Fruit fly (Drosophila melanogaster) whole organism, embryonic: Measurements from ENCODE around the gene CG13449.
A peak's percentile ranks its signal among the peaks of the same experiment; 100 is the strongest.

Experiments
- Ada2b ChIP-seq: fragments of 200-800 bp; sonication (Bioruptor generic); IDR thresholded peaks from 2 replicates; pipeline ENCODE4 v1.3.6; 2022; ENCODE audit warnings: missing biosample characterization, missing genetic modification characterization
- B-H1 ChIP-seq: fragments of 200-800 bp; sonication (Bioruptor generic); IDR thresholded peaks from 3 replicates; pipeline ENCODE4 v1.3.6; 2022; ENCODE audit warnings: missing biosample characterization, missing genetic modification characterization
- CG10321 ChIP-seq: fragments of 200-800 bp; sonication (Bioruptor generic); IDR thresholded peaks from 2 replicates; pipeline ENCODE4 v1.3.6; 2022; ENCODE audit warnings: missing biosample characterization, missing genetic modification characterization
- CG11247 ChIP-seq: fragments of 200-800 bp; sonication (Bioruptor generic); IDR thresholded peaks from 2 replicates; pipeline ENCODE4 v1.3.6; 2022; ENCODE audit warnings: missing biosample characterization, missing genetic modification characterization
- CG12155 ChIP-seq: fragments of 200-800 bp; sonication (Bioruptor generic); optimal IDR thresholded peaks from 3 replicates; lab custom pipeline; 2016; ENCODE audit warnings: missing biosample characterization, missing genetic modification characterization
- CG15696 ChIP-seq: fragments of 200-800 bp; sonication (Bioruptor generic); optimal IDR thresholded peaks from 2 replicates; lab custom pipeline; 2019; ENCODE audit warnings: missing biosample characterization, mild to moderate bottlenecking, missing genetic modification characterization, moderate library complexity
- CG2129 ChIP-seq: fragments of 200-800 bp; sonication (Bioruptor generic); IDR thresholded peaks from 2 replicates; pipeline ENCODE4 v1.3.6; 2022; ENCODE audit warnings: missing biosample characterization, missing genetic modification characterization; ENCODE audit not compliant: partially characterized antibody
- CG3065 ChIP-seq: fragments of 200-800 bp; sonication (Bioruptor generic); optimal IDR thresholded peaks from 2 replicates; lab custom pipeline; 2016; ENCODE audit warnings: missing biosample characterization, missing genetic modification characterization
- CG31224 ChIP-seq: fragments of 200-800 bp; sonication (Bioruptor generic); IDR thresholded peaks from 2 replicates; pipeline ENCODE4 v1.3.6; 2022; ENCODE audit warnings: missing biosample characterization, missing genetic modification characterization
- CG32532 ChIP-seq: fragments of 200-800 bp; sonication (Bioruptor generic); IDR thresholded peaks from 2 replicates; pipeline ENCODE4 v1.3.6; 2022; ENCODE audit warnings: missing biosample characterization, missing genetic modification characterization
- CG5180 ChIP-seq: fragments of 200-800 bp; sonication (Bioruptor generic); optimal IDR thresholded peaks from 3 replicates; lab custom pipeline; 2017; ENCODE audit warnings: missing biosample characterization, missing genetic modification characterization, mild to moderate bottlenecking, moderate library complexity, missing genetic modification reagents
- CG6175 ChIP-seq: fragments of 200-800 bp; sonication (Bioruptor generic); IDR thresholded peaks from 3 replicates; pipeline ENCODE4 v1.3.6; 2022; ENCODE audit warnings: missing biosample characterization, missing genetic modification characterization
- CG6813 ChIP-seq: fragments of 200-800 bp; sonication (Bioruptor generic); optimal IDR thresholded peaks from 2 replicates; lab custom pipeline; 2017; ENCODE audit warnings: missing biosample characterization, missing genetic modification characterization, mild to moderate bottlenecking, moderate library complexity, missing genetic modification reagents
- CG7928 ChIP-seq: fragments of 200-800 bp; sonication (Bioruptor generic); optimal IDR thresholded peaks from 2 replicates; lab custom pipeline; 2017; ENCODE audit warnings: missing biosample characterization, mild to moderate bottlenecking, missing genetic modification characterization
- CG8478 ChIP-seq: fragments of >200 bp; optimal IDR thresholded peaks from 2 replicates; lab custom pipeline; 2018
- CTCF ChIP-seq: fragments of 200-800 bp; sonication (Bioruptor generic); optimal IDR thresholded peaks from 2 replicates; lab custom pipeline; 2017; ENCODE audit warnings: missing biosample characterization, mild to moderate bottlenecking, missing genetic modification characterization, moderate library complexity
- Dbx ChIP-seq: fragments of 200-800 bp; sonication (Bioruptor generic); IDR thresholded peaks from 3 replicates; pipeline ENCODE4 v1.3.6; 2022; ENCODE audit warnings: missing biosample characterization, missing genetic modification characterization
- Deaf1 ChIP-seq: fragments of 200-800 bp; optimal IDR thresholded peaks from 3 replicates; lab custom pipeline; 2019; ENCODE audit warnings: missing biosample characterization, mild to moderate bottlenecking, missing genetic modification characterization, moderate library complexity
- Dip3 ChIP-seq: fragments of 200-800 bp; sonication (Bioruptor generic); optimal IDR thresholded peaks from 3 replicates; lab custom pipeline; 2016; ENCODE audit warnings: missing biosample characterization, missing genetic modification characterization
- Doc2 ChIP-seq: fragments of 200-800 bp; sonication (Bioruptor generic); IDR thresholded peaks from 2 replicates; pipeline ENCODE4 v1.3.6; 2022; ENCODE audit warnings: missing biosample characterization, missing genetic modification characterization
- Elba2 ChIP-seq: fragments of 200-800 bp; sonication (Bioruptor generic); optimal IDR thresholded peaks from 3 replicates; lab custom pipeline; 2016; ENCODE audit warnings: missing biosample characterization, missing genetic modification characterization
- Fer2 ChIP-seq: fragments of 200-800 bp; sonication (Bioruptor generic); optimal IDR thresholded peaks from 2 replicates; lab custom pipeline; 2018; ENCODE audit warnings: missing biosample characterization, mild to moderate bottlenecking, missing genetic modification characterization, moderate library complexity
- HHEX ChIP-seq: fragments of 200-800 bp; sonication (Bioruptor generic); optimal IDR thresholded peaks from 3 replicates; lab custom pipeline; 2017; ENCODE audit warnings: missing biosample characterization, mild to moderate bottlenecking, missing genetic modification characterization, missing genetic modification reagents
- Hey ChIP-seq: fragments of 200-800 bp; sonication (Bioruptor generic); optimal IDR thresholded peaks from 3 replicates; lab custom pipeline; 2018; ENCODE audit warnings: missing biosample characterization, mild to moderate bottlenecking, missing genetic modification characterization
- HmgZ ChIP-seq: fragments of 200-800 bp; sonication (Bioruptor generic); optimal IDR thresholded peaks from 2 replicates; lab custom pipeline; 2018; ENCODE audit warnings: missing biosample characterization, mild to moderate bottlenecking, missing genetic modification characterization
- Hmr ChIP-seq: fragments of 200-800 bp; sonication (Bioruptor generic); optimal IDR thresholded peaks from 3 replicates; lab custom pipeline; 2017; ENCODE audit warnings: mild to moderate bottlenecking, missing biosample characterization, missing genetic modification reagents, missing genetic modification characterization
- Hmx ChIP-seq: fragments of 200-800 bp; sonication (Bioruptor generic); optimal IDR thresholded peaks from 2 replicates; lab custom pipeline; 2016; ENCODE audit warnings: missing biosample characterization, missing genetic modification characterization
- Kr ChIP-seq: fragments of 200-800 bp; sonication (Bioruptor generic); optimal IDR thresholded peaks from 2 replicates; lab custom pipeline; 2017; ENCODE audit warnings: missing biosample characterization, mild to moderate bottlenecking, missing genetic modification characterization
- Lim3 ChIP-seq: fragments of 200-800 bp; sonication (Bioruptor generic); IDR thresholded peaks from 2 replicates; pipeline ENCODE4 v1.3.6; 2022; ENCODE audit warnings: missing biosample characterization, missing genetic modification characterization
- MBD-R2 ChIP-seq: fragments of 200-800 bp; sonication (Bioruptor generic); IDR thresholded peaks from 2 replicates; pipeline ENCODE4 v1.3.6; 2022; ENCODE audit warnings: missing biosample characterization, missing genetic modification characterization
- MESR4 ChIP-seq: fragments of 200-800 bp; sonication (Bioruptor generic); optimal IDR thresholded peaks from 2 replicates; lab custom pipeline; 2018; ENCODE audit warnings: missing biosample characterization, mild to moderate bottlenecking, missing genetic modification characterization, moderate library complexity
- NfI ChIP-seq: fragments of 200-800 bp; sonication (Bioruptor generic); optimal IDR thresholded peaks from 3 replicates; lab custom pipeline; 2018; ENCODE audit warnings: missing biosample characterization, mild to moderate bottlenecking, missing genetic modification characterization, moderate library complexity
- Poxn ChIP-seq: fragments of 200-800 bp; sonication (Bioruptor generic); IDR thresholded peaks from 2 replicates; pipeline ENCODE4 v1.3.6; 2022; ENCODE audit warnings: missing biosample characterization, missing genetic modification characterization
- Six4 ChIP-seq: fragments of 200-800 bp; sonication (Bioruptor generic); optimal IDR thresholded peaks from 2 replicates; lab custom pipeline; 2016; ENCODE audit warnings: missing biosample characterization, missing genetic modification characterization
- TFAM ChIP-seq: fragments of 200-800 bp; sonication (Bioruptor generic); optimal IDR thresholded peaks from 2 replicates; lab custom pipeline; 2017; ENCODE audit warnings: missing biosample characterization, missing genetic modification characterization, inconsistent platforms
- chif ChIP-seq, 2 experiments: fragments of 200-800 bp; sonication (Bioruptor generic); optimal IDR thresholded peaks; 3 replicates each; lab custom pipeline; 2016; ENCODE audit warnings: missing biosample characterization in 2 of 2, missing genetic modification characterization in 2 of 2
- crp ChIP-seq, 2 experiments: fragments of 200-800 bp; sonication (Bioruptor generic); optimal IDR thresholded peaks; 2 replicates in 1 of 2; 3 replicates in 1 of 2; lab custom pipeline; 2017; ENCODE audit warnings: missing biosample characterization in 2 of 2, missing genetic modification characterization in 2 of 2, mild to moderate bottlenecking in 1 of 2, moderate library complexity in 1 of 2
- dm ChIP-seq: fragments of 200-800 bp; sonication (Bioruptor generic); optimal IDR thresholded peaks from 3 replicates; lab custom pipeline; 2016; ENCODE audit warnings: missing biosample characterization, missing genetic modification characterization
- gcm2 ChIP-seq: fragments of 200-800 bp; sonication (Bioruptor generic); optimal IDR thresholded peaks from 2 replicates; lab custom pipeline; 2016; ENCODE audit warnings: missing biosample characterization, missing genetic modification characterization
- ken ChIP-seq: fragments of 200-800 bp; sonication (Bioruptor generic); IDR thresholded peaks from 3 replicates; pipeline ENCODE4 v1.3.6; 2022; ENCODE audit warnings: missing biosample characterization, missing genetic modification characterization
- lola ChIP-seq, 3 experiments: fragments of >200 bp in 2 of 3; fragments of 200-800 bp in 1 of 3; sonication (Bioruptor generic) in 1 of 3; optimal IDR thresholded peaks; 2 replicates each; lab custom pipeline; 2017 to 2019; ENCODE audit warnings: missing biosample characterization in 3 of 3, missing genetic modification characterization in 3 of 3, mild to moderate bottlenecking in 1 of 3, moderate library complexity in 1 of 3
- mam ChIP-seq: fragments of 200-800 bp; sonication (Bioruptor generic); optimal IDR thresholded peaks from 3 replicates; lab custom pipeline; 2016; ENCODE audit warnings: missing biosample characterization, missing genetic modification characterization
- mirr ChIP-seq: fragments of 200-800 bp; sonication (Bioruptor generic); optimal IDR thresholded peaks from 3 replicates; lab custom pipeline; 2018; ENCODE audit warnings: missing biosample characterization, mild to moderate bottlenecking, missing genetic modification characterization
- pfk ChIP-seq: fragments of 200-800 bp; sonication (Bioruptor generic); optimal IDR thresholded peaks from 2 replicates; lab custom pipeline; 2018; ENCODE audit warnings: missing biosample characterization, mild to moderate bottlenecking, missing genetic modification characterization, moderate library complexity
- sima ChIP-seq: fragments of 200-800 bp; sonication (Bioruptor generic); optimal IDR thresholded peaks from 2 replicates; lab custom pipeline; 2016; ENCODE audit warnings: missing biosample characterization, missing genetic modification characterization
- so ChIP-seq: fragments of 200-800 bp; sonication (Bioruptor generic); IDR thresholded peaks from 3 replicates; pipeline ENCODE4 v1.3.6; 2022; ENCODE audit warnings: missing biosample characterization, missing genetic modification characterization
- sqz ChIP-seq: fragments of 200-800 bp; sonication (Bioruptor generic); optimal IDR thresholded peaks from 3 replicates; lab custom pipeline; 2018; ENCODE audit warnings: missing biosample characterization, mild to moderate bottlenecking, missing genetic modification characterization
- toy ChIP-seq: fragments of 200-800 bp; sonication (Bioruptor generic); IDR thresholded peaks from 2 replicates; pipeline ENCODE4 v1.3.6; 2022; ENCODE audit warnings: missing biosample characterization, missing genetic modification characterization
- tx ChIP-seq: fragments of 200-800 bp; sonication (Bioruptor generic); optimal IDR thresholded peaks from 2 replicates; lab custom pipeline; 2016; ENCODE audit warnings: missing biosample characterization, missing genetic modification characterization
- vvl ChIP-seq: fragments of 200-800 bp; sonication (Bioruptor generic); IDR thresholded peaks from 2 replicates; pipeline ENCODE4 v1.3.6; 2022; ENCODE audit warnings: missing biosample characterization, missing genetic modification characterization
- wek ChIP-seq: fragments of 200-800 bp; sonication (Bioruptor generic); optimal IDR thresholded peaks from 3 replicates; lab custom pipeline; 2018; ENCODE audit warnings: missing biosample characterization, mild to moderate bottlenecking, missing genetic modification characterization, moderate library complexity

Gene CG13449

DNA sequence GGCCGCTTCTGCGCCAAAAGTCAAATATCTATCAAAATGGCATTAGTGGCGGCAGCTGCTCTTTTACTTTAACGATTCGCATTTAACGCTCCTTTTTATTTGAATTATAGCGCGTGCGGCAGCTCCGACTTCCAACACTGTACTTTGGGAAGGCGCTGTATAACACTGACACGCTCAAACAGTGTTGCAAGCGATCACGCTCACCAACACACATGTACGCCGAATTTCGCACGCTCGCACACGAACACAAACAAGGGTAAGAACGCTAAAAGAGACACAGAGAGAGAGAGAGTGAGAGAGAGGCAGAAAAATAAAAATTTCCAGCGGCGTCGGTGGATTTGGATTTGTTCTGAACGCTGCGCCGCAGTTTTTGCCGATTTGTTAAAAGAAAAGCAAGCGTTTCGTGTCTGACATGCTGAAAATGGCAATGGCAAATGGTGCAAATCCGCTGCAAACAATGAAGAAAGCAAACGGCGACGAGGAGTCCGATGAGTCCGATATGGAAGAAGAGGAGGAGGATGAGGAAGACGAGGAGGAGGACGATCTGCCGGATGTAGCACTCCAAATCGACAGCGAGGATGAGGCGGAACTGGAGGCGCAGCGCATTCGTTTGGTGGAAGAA lies 7.1 kb upstream of the CG13449 start, which contains the start of gene Phs (continued):
- TF ChIP-seq CG15696 (tag; lab: Kevin White, UChicago) (no peak), HHEX (peak; percentile 76), CG7928 (GFP tag; lab: Kevin White, UChicago) (peak; percentile 36), CG2129 (GFP tag; lab: Robert Waterston, UW) (no peak), CTCF (GFP tag; lab: Kevin White, UChicago) (peak; percentile 11), B-H1 (GFP tag; lab: Robert Waterston, UW) (no peak), MBD-R2 (GFP tag; lab: Robert Waterston, UW) (peak; percentile 79; the same call in 1 of the 2 replicates), HmgZ (tag; lab: Kevin White, UChicago) (peak; percentile 86), toy (GFP tag; lab: Robert Waterston, UW) (no peak; the same call in 1 of the 2 replicates), Doc2 (GFP tag; lab: Robert Waterston, UW) (no peak), Ada2b (GFP tag; lab: Robert Waterston, UW) (no peak), mam (GFP tag; lab: Kevin White, UChicago) (peak; percentile 92), CG8478 (lab: Kevin White, UChicago) (peak; percentile 56), CG3065 (peak; percentile 51), wek (GFP tag; lab: Kevin White, UChicago) (peak; percentile 52), TFAM (no peak), pfk (GFP tag; lab: Kevin White, UChicago) (peak; percentile 25), so (GFP tag; lab: Robert Waterston, UW) (peak; percentile 68; the same call in 2 of the 3 replicates), lola (GFP tag; optimal IDR thresholded peaks at IDR 0.05; lab: Kevin White, UChicago) (peak in 1 of 3 experiments; percentile 30), CG6813 (GFP tag; lab: Kevin White, UChicago) (peak; percentile 72), CG32532 (peak; percentile 81), chif (GFP tag; optimal IDR thresholded peaks at IDR 0.05; lab: Kevin White, UChicago) (peak; percentile 72 to 87), Hey (tag; lab: Kevin White, UChicago) (no peak), NfI (peak; percentile 88), Kr (GFP tag; lab: Kevin White, UChicago) (no peak), Dbx (GFP tag; lab: Robert Waterston, UW) (peak; percentile 93), ken (GFP tag; lab: Robert Waterston, UW) (peak; percentile 94), vvl (peak; percentile 88), sqz (GFP tag; lab: Kevin White, UChicago) (peak; percentile 38), Six4 (GFP tag; lab: Kevin White, UChicago) (peak; percentile 40), CG6175 (GFP tag; lab: Robert Waterston, UW) (peak; percentile 82), MESR4 (GFP tag; lab: Kevin White, UChicago) (peak; percentile 57), Hmx (GFP tag; lab: Kevin White, UChicago) (peak; percentile 29), tx (peak; percentile 84), CG11247 (GFP tag; lab: Robert Waterston, UW) (peak; percentile 91), mirr (GFP tag; lab: Kevin White, UChicago) (peak; percentile 53), Poxn (GFP tag; lab: Robert Waterston, UW) (peak; percentile 8; the same call in 1 of the 2 replicates), dm (peak; percentile 70), CG10321 (GFP tag; lab: Robert Waterston, UW) (0 out of 2 replicates have a peak, but pooled peaks have one; percentile 34), CG5180 (GFP tag; lab: Kevin White, UChicago) (no peak), Hmr (GFP tag; lab: Kevin White, UChicago) (peak; percentile 87), CG31224 (no peak), CG12155 (GFP tag; lab: Kevin White, UChicago) (peak; percentile 88), Fer2 (tag; lab: Kevin White, UChicago) (peak; percentile 42), Lim3 (no peak), Elba2 (peak; percentile 63), sima (GFP tag; lab: Kevin White, UChicago) (peak; percentile 21), crp (GFP tag; optimal IDR thresholded peaks at IDR 0.05; lab: Kevin White, UChicago) (peak in 1 of 2 experiments; percentile 35), Dip3 (GFP tag; lab: Kevin White, UChicago) (peak; percentile 89), gcm2 (GFP tag; lab: Kevin White, UChicago) (peak; percentile 43), Deaf1 (tag; lab: Kevin White, UChicago) (peak; percentile 24)
